Worm (Caenorhabditis elegans) whole organism, late embryonic: ENCODE measurements around the gene Y94H6A.10.

Experiments used
- K02D7.2 ChIP-seq: sonication (generic microtip); optimal IDR thresholded peaks from 2 replicates; lab custom pipeline; 2017; ENCODE audit warnings: mild to moderate bottlenecking, missing genetic modification characterization, missing compliant biosample characterization
- T23F11.4 ChIP-seq: fragments of 200-800 bp; sonication (Bioruptor generic); optimal IDR thresholded peaks from 2 replicates; lab custom pipeline; 2018; ENCODE audit warnings: mild to moderate bottlenecking, missing genetic modification characterization, missing compliant biosample characterization
- ahr-1 ChIP-seq: sonication (generic microtip); optimal IDR thresholded peaks from 2 replicates; lab custom pipeline; 2016; ENCODE audit warnings: missing genetic modification characterization, missing compliant biosample characterization
- ceh-6 ChIP-seq: fragments of 200-800 bp; sonication (Bioruptor generic); optimal IDR thresholded peaks from 2 replicates; lab custom pipeline; 2018; ENCODE audit warnings: mild to moderate bottlenecking, missing genetic modification characterization, missing compliant biosample characterization
- ets-4 ChIP-seq: sonication (generic microtip); optimal IDR thresholded peaks from 2 replicates; lab custom pipeline; 2016; ENCODE audit warnings: missing genetic modification characterization, missing compliant biosample characterization
- fkh-6 ChIP-seq: sonication (generic microtip); optimal IDR thresholded peaks from 2 replicates; lab custom pipeline; 2016; ENCODE audit warnings: missing genetic modification characterization, missing compliant biosample characterization
- hlh-13 ChIP-seq: fragments of 200-800 bp; sonication (Bioruptor generic); optimal IDR thresholded peaks from 2 replicates; lab custom pipeline; 2018; ENCODE audit warnings: mild to moderate bottlenecking, missing genetic modification characterization, missing compliant biosample characterization
- hlh-6 ChIP-seq: sonication (generic microtip); optimal IDR thresholded peaks from 2 replicates; lab custom pipeline; 2016; ENCODE audit warnings: missing genotype, missing genetic modification characterization, missing compliant biosample characterization
- nfya-1 ChIP-seq: sonication (generic microtip); optimal IDR thresholded peaks from 2 replicates; lab custom pipeline; 2017; ENCODE audit warnings: missing genetic modification characterization, mild to moderate bottlenecking, missing compliant biosample characterization, antibody characterized with exemption, moderate library complexity
- pha-4 ChIP-seq: fragments of 150-350 bp; optimal IDR thresholded peaks from 2 replicates; lab custom pipeline; 2018; ENCODE audit warnings: missing biosample characterization, missing genetic modification reagents, missing genetic modification characterization
- sox-4 ChIP-seq: sonication (generic microtip); optimal IDR thresholded peaks from 2 replicates; lab custom pipeline; 2017; ENCODE audit warnings: mild to moderate bottlenecking, missing genetic modification characterization, inconsistent platforms, missing compliant biosample characterization
- unc-55 ChIP-seq: sonication (generic microtip); optimal IDR thresholded peaks from 2 replicates; lab custom pipeline; 2017; ENCODE audit warnings: missing biosample characterization, missing genetic modification reagents, missing genetic modification characterization

ce11 chrIV:2666127-2666526, 44.3 kb downstream of the Y94H6A.10 start:
- TF ChIP-seq ets-4 (tag; lab: Kevin White, UChicago) (no peak), hlh-6 (tag; lab: Kevin White, UChicago) (no peak), T23F11.4 (GFP tag; lab: Kevin White, UChicago) (no peak), pha-4 (tag; lab: Kevin White, UChicago) (no peak), fkh-6 (no peak), ahr-1 (tag; lab: Kevin White, UChicago) (no peak), sox-4 (tag; lab: Kevin White, UChicago) (no peak), nfya-1 (tag; lab: Kevin White, UChicago) (no peak), K02D7.2 (no peak), ceh-6 (GFP tag; lab: Kevin White, UChicago) (no peak), unc-55 (no peak), hlh-13 (no peak)
